Fruit fly (Drosophila melanogaster): ENCODE data around the gene mxt.

The mxt gene

dm6 chr2L:4847191-4847853 is at the start of gene mxt, which contains the start of gene CG11927:
Gene mxt, minus strand, starts transcription at chr2L:4847295.
Gene CG11927, plus strand, starts transcription at chr2L:4847766.
- TF ChIP-seq CG8478 (optimal IDR thresholded peaks at IDR 0.05): no peak
- no peak for TF ChIP-seq CTCF (optimal IDR thresholded peaks at IDR 0.05)

DNA sequence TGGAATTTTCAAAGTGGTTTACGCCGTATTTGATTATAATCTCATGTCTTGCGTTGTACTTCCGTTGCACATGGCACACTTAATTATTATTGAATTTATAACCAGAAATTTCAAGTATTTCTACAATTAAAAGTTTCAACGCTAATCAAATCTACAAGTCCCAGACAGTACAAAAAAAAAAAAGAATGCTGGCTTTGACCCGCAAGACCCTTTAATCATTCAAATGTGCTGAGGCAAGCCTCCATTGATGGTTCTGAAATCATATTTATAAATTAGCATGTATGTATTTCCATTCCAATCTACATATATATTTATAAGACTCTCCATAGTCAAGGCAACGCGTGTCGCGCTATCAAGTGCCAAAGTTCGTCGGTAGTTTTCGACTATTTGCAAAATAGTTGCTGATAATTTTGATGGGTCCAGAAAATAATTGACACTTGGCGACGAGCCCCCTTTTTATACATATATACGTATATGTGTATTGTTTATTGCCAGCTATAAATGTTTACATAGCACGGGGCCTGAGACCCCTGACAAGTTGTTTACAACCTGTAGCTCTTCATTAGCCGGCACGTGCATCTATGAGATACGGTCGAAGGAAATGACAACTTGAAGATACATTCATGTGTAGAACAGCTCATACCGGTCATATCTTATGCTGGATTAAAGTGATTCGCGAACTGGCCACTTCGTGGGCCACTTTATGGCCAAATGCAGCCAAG is 49.5 kb upstream of the mxt start:
- no peak for TF ChIP-seq CTCF (optimal IDR thresholded peaks at IDR 0.05)
- no peak for TF ChIP-seq CG8478 (optimal IDR thresholded peaks at IDR 0.05)

dm6 chr2L:4895902-4896301 is 48.8 kb upstream of the mxt start:
- no peak for TF ChIP-seq CTCF (optimal IDR thresholded peaks at IDR 0.05)
- TF ChIP-seq CG8478 (optimal IDR thresholded peaks at IDR 0.05): no peak

- no peak for TF ChIP-seq CG8478 (optimal IDR thresholded peaks at IDR 0.05)
- TF ChIP-seq CTCF (optimal IDR thresholded peaks at IDR 0.05): no peak
These were observed 46.5 kb upstream of the mxt start for dm6 chr2L:4893612-4894011.

DNA sequence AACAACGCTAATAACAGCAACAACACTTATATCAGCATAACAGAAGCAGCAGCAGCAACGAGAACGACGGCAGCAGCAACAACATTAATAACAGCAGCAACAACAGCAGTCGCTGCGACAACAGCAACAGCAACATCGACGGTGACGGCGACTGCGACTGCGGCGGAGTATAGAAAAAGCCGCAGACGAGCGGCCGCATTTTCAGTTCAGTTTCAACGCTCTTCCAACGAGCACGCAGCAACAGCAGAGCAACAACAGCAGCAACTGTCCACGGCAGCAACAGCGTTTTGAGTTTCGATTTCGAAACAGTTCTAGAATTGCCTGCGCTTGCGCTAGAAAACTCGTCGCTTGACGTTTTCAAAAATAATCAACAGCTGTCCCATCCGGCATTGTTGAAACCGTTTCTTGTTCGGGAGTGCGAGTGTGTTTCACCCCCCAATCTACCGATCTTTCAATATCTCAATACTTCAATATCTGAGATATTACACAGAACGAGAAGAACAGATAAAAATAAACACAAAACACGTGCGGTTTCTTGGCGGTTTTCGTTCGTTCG is 44.9 kb upstream of the mxt start, which contains the start of gene CG3036:
CG3036 (plus strand) TSS at position 199 of the 556 bp plus-strand sequence.
- TF ChIP-seq CG8478 (optimal IDR thresholded peaks at IDR 0.05) (no peak), CTCF (optimal IDR thresholded peaks at IDR 0.05) (no peak)

DNA sequence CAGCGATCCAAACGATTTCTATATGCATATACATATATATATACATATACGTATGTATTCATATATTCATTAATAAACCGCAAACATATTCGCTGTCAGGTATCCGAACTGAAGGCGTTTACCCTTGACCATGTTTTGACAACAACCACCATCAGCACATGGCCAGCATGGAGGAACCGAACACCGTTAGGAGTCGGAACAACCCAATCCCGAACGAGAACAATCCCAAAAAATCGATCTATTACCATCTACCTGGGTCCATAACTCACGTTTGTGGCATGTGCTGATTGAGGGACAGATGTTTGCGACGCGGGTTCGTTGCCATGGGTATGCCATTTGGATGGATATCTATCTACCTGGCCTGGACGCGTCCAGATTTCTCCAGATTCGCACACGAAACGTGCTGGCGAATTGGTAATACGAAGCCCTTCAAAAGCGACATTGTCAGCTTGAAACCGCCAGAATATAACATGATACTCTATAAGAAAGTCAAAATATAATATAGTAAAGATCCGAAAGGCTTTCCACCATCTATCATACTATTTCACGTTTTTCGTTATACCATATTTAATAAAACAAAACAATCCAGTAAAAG is 42.5 kb upstream of the mxt start, which contains the start of gene CG15625:
CG15625 (plus strand) TSS at position 545 of the 595 bp plus-strand sequence.
- TF ChIP-seq CTCF (optimal IDR thresholded peaks at IDR 0.05) (no peak), CG8478 (optimal IDR thresholded peaks at IDR 0.05) (no peak)

- TF ChIP-seq CG8478 (optimal IDR thresholded peaks at IDR 0.05): no peak
- no peak for TF ChIP-seq CTCF (optimal IDR thresholded peaks at IDR 0.05)
These were observed 41.4 kb upstream of the mxt start for dm6 chr2L:4888541-4888940.

DNA sequence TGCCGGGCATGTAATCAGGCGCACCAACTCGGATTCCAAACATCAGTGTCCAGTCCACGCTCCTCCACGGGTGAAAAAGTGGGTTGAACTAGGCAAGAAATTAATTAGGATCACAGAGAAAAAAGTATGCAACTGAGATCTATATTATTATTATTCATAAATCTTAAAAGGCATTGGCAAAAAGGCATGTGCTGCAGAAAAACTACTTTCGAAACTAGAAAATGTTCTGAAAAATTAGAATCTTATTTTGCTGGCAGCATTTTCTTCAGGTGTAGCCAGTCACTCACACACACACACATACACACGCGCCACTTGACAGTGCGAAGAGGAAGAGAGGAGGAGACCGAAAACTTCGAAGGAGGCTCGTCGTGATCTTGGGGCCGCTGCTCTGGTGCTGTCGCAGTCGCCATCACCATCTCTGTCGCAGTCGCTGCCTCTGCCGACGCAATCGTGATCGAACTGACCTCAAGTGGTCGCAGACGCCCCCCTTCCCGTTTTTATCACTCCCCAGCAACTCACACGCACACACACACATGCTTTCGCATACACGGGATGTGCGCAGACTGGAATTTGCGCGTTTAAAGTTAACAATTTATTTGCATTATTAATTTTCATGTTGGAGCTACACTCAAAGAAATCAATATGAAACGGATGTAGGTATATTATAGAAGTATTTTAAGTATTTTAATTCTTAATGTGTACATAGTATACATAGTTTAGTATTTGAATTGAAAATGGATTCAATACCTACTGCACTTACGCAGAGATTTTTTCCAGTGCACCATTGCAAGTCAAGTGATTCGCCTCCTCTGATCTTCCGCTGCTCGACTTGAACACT is 40.5 kb upstream of the mxt start:
- no peak for TF ChIP-seq CG8478 (optimal IDR thresholded peaks at IDR 0.05)
- no peak for TF ChIP-seq CTCF (optimal IDR thresholded peaks at IDR 0.05)

DNA sequence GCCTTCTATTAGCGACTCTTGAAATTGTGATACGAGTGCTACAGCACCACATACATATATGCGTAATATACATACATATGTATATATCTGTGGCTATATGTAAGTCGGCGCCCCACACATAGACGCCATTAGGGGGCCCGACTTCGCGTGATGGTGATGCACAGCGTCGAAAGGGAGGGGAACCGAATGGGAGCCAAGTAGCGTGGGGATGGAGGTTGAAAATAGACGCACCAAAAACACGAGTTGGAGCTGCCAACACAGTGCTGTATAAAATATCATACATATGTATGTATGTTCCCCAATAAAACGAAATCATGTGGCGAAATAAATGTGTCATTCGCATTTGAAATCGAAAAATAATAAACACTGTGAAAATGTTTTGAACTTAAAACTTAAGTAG is 39.5 kb upstream of the mxt start:
- TF ChIP-seq CTCF (optimal IDR thresholded peaks at IDR 0.05) (no peak), CG8478 (optimal IDR thresholded peaks at IDR 0.05) (no peak)

- TF ChIP-seq CTCF (optimal IDR thresholded peaks at IDR 0.05) (no peak), CG8478 (optimal IDR thresholded peaks at IDR 0.05) (no peak)
These were observed 39.0 kb upstream of the mxt start for dm6 chr2L:4886132-4886531.

- TF ChIP-seq CG8478 (optimal IDR thresholded peaks at IDR 0.05): no peak
These were observed 35.9 kb upstream of the mxt start, which contains the start of the genes Cf2 and CG3008 for dm6 chr2L:4883023-4883392. Gene Cf2, minus strand, starts transcription at chr2L:4883107. Gene CG3008, plus strand, starts transcription at chr2L:4883298.

dm6 chr2L:4882131-4883022 is 35.3 kb upstream of the mxt start:
- TF ChIP-seq CTCF (optimal IDR thresholded peaks at IDR 0.05): no peak
- TF ChIP-seq CG8478 (optimal IDR thresholded peaks at IDR 0.05): no peak

DNA sequence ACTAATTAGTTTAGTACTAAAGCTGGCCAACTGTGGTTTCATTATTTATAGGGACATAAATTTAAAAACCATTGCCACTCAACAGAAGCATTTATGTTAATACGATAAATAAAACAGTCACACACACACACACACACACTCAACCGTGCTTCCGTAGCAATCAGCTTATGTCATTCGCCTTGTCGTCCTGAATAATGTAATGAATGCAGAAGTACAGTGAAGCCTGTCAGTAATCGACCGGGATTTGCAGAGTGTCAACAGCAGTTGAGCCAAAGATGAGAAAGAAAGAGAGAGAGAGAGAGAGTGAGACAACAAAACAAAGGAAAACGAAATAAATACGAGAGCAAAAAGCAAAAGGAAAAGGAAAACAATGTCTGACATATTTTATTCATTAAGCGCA is 21.3 kb upstream of the mxt start:
- TF ChIP-seq CTCF (optimal IDR thresholded peaks at IDR 0.05): no peak
- no peak for TF ChIP-seq CG8478 (optimal IDR thresholded peaks at IDR 0.05)

DNA sequence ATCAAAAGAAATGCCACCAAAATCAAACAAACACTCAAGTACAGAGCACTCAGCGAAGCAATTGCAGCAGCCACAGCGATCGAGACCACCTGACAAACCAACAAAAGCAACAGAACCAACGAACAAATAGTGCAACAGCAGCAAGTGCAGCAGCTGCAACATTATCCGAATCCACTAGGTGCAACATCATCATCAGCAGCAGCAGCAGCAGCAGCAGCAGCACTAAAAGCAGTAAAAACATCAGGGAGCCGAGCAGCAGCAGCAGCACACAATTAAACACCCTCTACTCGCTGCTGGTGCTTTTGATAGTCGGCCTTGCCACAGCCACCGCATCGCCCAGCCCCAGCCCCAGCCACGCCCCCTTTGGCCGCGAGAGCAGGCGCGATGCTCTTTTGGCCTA is 18.3 kb upstream of the mxt start:
- no peak for TF ChIP-seq CTCF (optimal IDR thresholded peaks at IDR 0.05)
- no peak for TF ChIP-seq CG8478 (optimal IDR thresholded peaks at IDR 0.05)

Data from S2 (cell line).